Worm (Caenorhabditis elegans): Measurements from ENCODE around the gene aptf-2.

The aptf-2 gene

ce11 chrIV:13386043-13386442 lies 29.8 kb downstream of the aptf-2 start, which contains the start of the genes Y62E10A.20, Y62E10A.23 and mdt-9 (continued):
- no peak for TF ChIP-seq madf-9 (GFP tag; conservative IDR thresholded peaks at IDR 0.05)
- no peak for TF ChIP-seq dmd-6 (GFP tag; IDR thresholded peaks at IDR 0.05)
- no peak for TF ChIP-seq madf-5 (GFP tag; IDR thresholded peaks at IDR 0.05)
- TF ChIP-seq nhr-6 (tag; optimal IDR thresholded peaks at IDR 0.05), result peak; percentile 92
- TF ChIP-seq ama-1 (optimal IDR thresholded peaks at IDR 0.05), result peak; percentile 20
- TF ChIP-seq zfp-2 (tag; optimal IDR thresholded peaks at IDR 0.05), result no peak
- no peak for TF ChIP-seq jun-1 (tag; optimal IDR thresholded peaks at IDR 0.05)
- no peak for TF ChIP-seq ztf-11 (tag; optimal IDR thresholded peaks at IDR 0.05)
- no peak for TF ChIP-seq lin-29 (GFP tag; IDR thresholded peaks at IDR 0.05)
- no peak for TF ChIP-seq unc-62 (GFP tag; optimal IDR thresholded peaks at IDR 0.05 in 1 of 2)
- no peak for TF ChIP-seq unc-62 (tag; optimal IDR thresholded peaks at IDR 0.05)
- TF ChIP-seq nhr-237 (tag; optimal IDR thresholded peaks at IDR 0.05), result no peak
- peak; percentile 30 for TF ChIP-seq nhr-28 (tag; optimal IDR thresholded peaks at IDR 0.05)
- TF ChIP-seq ceh-20 (GFP tag; IDR thresholded peaks at IDR 0.05), result no peak
- peak in 1 of 2 experiments; percentile 89 for TF ChIP-seq lsy-2 (tag; optimal IDR thresholded peaks at IDR 0.05)
- no peak for TF ChIP-seq ceh-28 (tag; optimal IDR thresholded peaks at IDR 0.05)
- TF ChIP-seq lim-7 (GFP tag; IDR thresholded peaks at IDR 0.05), result no peak
- no peak for TF ChIP-seq hlh-11 (tag; optimal IDR thresholded peaks at IDR 0.05)
- no peak for TF ChIP-seq nhr-11 (tag; optimal IDR thresholded peaks at IDR 0.05)
- no peak for TF ChIP-seq F49E8.2 (tag; optimal IDR thresholded peaks at IDR 0.05; ENCODE audit: borderline replicate concordance)
- no peak for TF ChIP-seq zag-1 (tag; optimal IDR thresholded peaks at IDR 0.05)
- no peak for TF ChIP-seq mxl-3 (GFP tag; optimal IDR thresholded peaks at IDR 0.05)
- TF ChIP-seq set-16 (GFP tag; IDR thresholded peaks at IDR 0.05), result no peak
- no peak for TF ChIP-seq php-3 (GFP tag; IDR thresholded peaks at IDR 0.05)
- TF ChIP-seq Y105C5A.15 (GFP tag; IDR thresholded peaks at IDR 0.05), result no peak
- TF ChIP-seq dpl-1 (GFP tag; optimal IDR thresholded peaks at IDR 0.05), result peak; percentile 74
- TF ChIP-seq ceh-32 (tag; optimal IDR thresholded peaks at IDR 0.05; ENCODE audit: poor library complexity), result no peak
- TF ChIP-seq pqm-1 (tag; optimal IDR thresholded peaks at IDR 0.05), result no peak
- no peak for TF ChIP-seq dmd-9 (GFP tag; IDR thresholded peaks at IDR 0.05)
- TF ChIP-seq fkh-10 (GFP tag; optimal IDR thresholded peaks at IDR 0.05), result no peak
- TF ChIP-seq nhr-111 (GFP tag; optimal IDR thresholded peaks at IDR 0.05), result no peak
- no peak for TF ChIP-seq attf-4 (tag; optimal IDR thresholded peaks at IDR 0.05)
- no peak for TF ChIP-seq egl-27 (tag; optimal IDR thresholded peaks at IDR 0.05)
- no peak for TF ChIP-seq mdt-29 (GFP tag; IDR thresholded peaks at IDR 0.05)
- no peak for TF ChIP-seq skn-1 (tag; optimal IDR thresholded peaks at IDR 0.05)
- TF ChIP-seq Y5F2A.4 (GFP tag; optimal IDR thresholded peaks at IDR 0.05), result no peak
- peak; percentile 0 for TF ChIP-seq spr-1 (tag; optimal IDR thresholded peaks at IDR 0.05)
- TF ChIP-seq hlh-30 (tag; optimal IDR thresholded peaks at IDR 0.05; ENCODE audit: insufficient read depth), result peak; percentile 45
- TF ChIP-seq T20F7.1 (GFP tag; optimal IDR thresholded peaks at IDR 0.05), result no peak
- TF ChIP-seq mes-2 (tag; optimal IDR thresholded peaks at IDR 0.05; ENCODE audit: poor library complexity, severe bottlenecking), result peak; percentile 94
- TF ChIP-seq zip-2 (tag; optimal IDR thresholded peaks at IDR 0.05), result no peak
- no peak for TF ChIP-seq aly-2 (tag; optimal IDR thresholded peaks at IDR 0.05)
- no peak for TF ChIP-seq F26F4.8 (GFP tag; conservative IDR thresholded peaks at IDR 0.05)
- TF ChIP-seq dve-1 (tag; optimal IDR thresholded peaks at IDR 0.05; ENCODE audit: insufficient read depth), result peak; percentile 70
- TF ChIP-seq daf-12 (tag; optimal IDR thresholded peaks at IDR 0.05), result no peak
- TF ChIP-seq nhr-25 (tag; optimal IDR thresholded peaks at IDR 0.05; ENCODE audit: borderline replicate concordance, insufficient read depth), result no peak
- no peak for TF ChIP-seq daf-8 (GFP tag; IDR thresholded peaks at IDR 0.05)
- peak; percentile 41 for TF ChIP-seq F37D6.2 (tag; optimal IDR thresholded peaks at IDR 0.05)
- peak; percentile 86 for TF ChIP-seq mep-1 (tag; optimal IDR thresholded peaks at IDR 0.05)
- peak; percentile 7 for TF ChIP-seq lin-15B (tag; optimal IDR thresholded peaks at IDR 0.05)
- no peak for TF ChIP-seq spr-3 (GFP tag; optimal IDR thresholded peaks at IDR 0.05)
- TF ChIP-seq vab-7 (GFP tag; IDR thresholded peaks at IDR 0.05), result no peak

Data from whole organism, L4 larva.